Worm (Caenorhabditis elegans) whole organism, L1 larva: ENCODE results near the gene ZK896.4.
A peak's percentile ranks its signal among the peaks of the same experiment; 100 is the strongest.

Experiments used
- C34B4.2 ChIP-seq: sonication (generic microtip); optimal IDR thresholded peaks from 2 replicates; lab custom pipeline; 2017; ENCODE audit warnings: mild to moderate bottlenecking, missing genetic modification characterization, missing compliant biosample characterization
- ama-1 ChIP-seq: fragments of 150-350 bp; optimal IDR thresholded peaks from 2 replicates; lab custom pipeline; 2014
- blmp-1 ChIP-seq: fragments of 150-350 bp; optimal IDR thresholded peaks from 2 replicates; lab custom pipeline; 2014; ENCODE audit warnings: missing biosample characterization, missing genetic modification characterization
- ceh-63 ChIP-seq: fragments of 200-800 bp; sonication (Bioruptor generic); optimal IDR thresholded peaks from 2 replicates; lab custom pipeline; 2018; ENCODE audit warnings: mild to moderate bottlenecking, missing genetic modification characterization, missing compliant biosample characterization
- ceh-82 ChIP-seq, 3 experiments: fragments of 150-350 bp in 1 of 3; sonication (generic microtip) in 2 of 3; optimal IDR thresholded peaks; 2 replicates each; lab custom pipeline; 2014 to 2017; ENCODE audit warnings: missing biosample characterization in 3 of 3, missing genetic modification characterization in 3 of 3
- ces-1 ChIP-seq: fragments of 150-350 bp; optimal IDR thresholded peaks from 2 replicates; lab custom pipeline; 2014; ENCODE audit warnings: missing biosample characterization, missing genetic modification reagents, missing genetic modification characterization
- efl-3 ChIP-seq: fragments of 200-800 bp; sonication (Bioruptor generic); optimal IDR thresholded peaks from 2 replicates; lab custom pipeline; 2018; ENCODE audit warnings: mild to moderate bottlenecking, missing genetic modification characterization, missing compliant biosample characterization
- elt-2 ChIP-seq: sonication (generic microtip); optimal IDR thresholded peaks from 2 replicates; lab custom pipeline; 2016; ENCODE audit warnings: missing genetic modification characterization, mild to moderate bottlenecking, inconsistent platforms, missing compliant biosample characterization, missing genetic modification reagents
- fkh-10 ChIP-seq: sonication (generic microtip); optimal IDR thresholded peaks from 2 replicates; lab custom pipeline; 2017; ENCODE audit warnings: missing biosample characterization, missing genetic modification reagents, missing genetic modification characterization
- irx-1 ChIP-seq: sonication (generic microtip); optimal IDR thresholded peaks from 2 replicates; lab custom pipeline; 2016; ENCODE audit warnings: missing genetic modification characterization, missing compliant biosample characterization
- isw-1 ChIP-seq: fragments of 200-800 bp; sonication (Bioruptor generic); IDR thresholded peaks from 2 replicates; pipeline ENCODE4 v1.3.6; 2022; ENCODE audit warnings: missing genetic modification characterization, missing compliant biosample characterization
- lin-13 ChIP-seq: fragments of 150-350 bp; optimal IDR thresholded peaks from 2 replicates; lab custom pipeline; 2014; ENCODE audit warnings: missing biosample characterization, missing genetic modification reagents, missing genetic modification characterization
- lin-15B ChIP-seq: fragments of 150-350 bp; sonication (generic microtip); optimal IDR thresholded peaks from 3 replicates; lab custom pipeline; 2014; ENCODE audit warnings: missing biosample characterization, missing genetic modification characterization
- lin-35 ChIP-seq, 2 experiments: fragments of 150-350 bp; optimal IDR thresholded peaks; 2 replicates each; lab custom pipeline; 2014; ENCODE audit warnings: missing biosample characterization in 2 of 2, missing genetic modification characterization in 2 of 2, missing genetic modification reagents in 2 of 2
- lin-39 ChIP-seq: fragments of 150-350 bp; optimal IDR thresholded peaks from 2 replicates; lab custom pipeline; 2014; ENCODE audit warnings: missing biosample characterization, missing genetic modification reagents, missing genetic modification characterization
- mab-9 ChIP-seq: fragments of 200-800 bp; sonication (Bioruptor generic); IDR thresholded peaks from 2 replicates; pipeline ENCODE4 v1.3.6; 2022; ENCODE audit warnings: missing genetic modification reagents, missing genetic modification characterization, missing compliant biosample characterization
- mdl-1 ChIP-seq, 2 experiments: fragments of 150-350 bp; optimal IDR thresholded peaks; 2 replicates each; lab custom pipeline; 2014 to 2017; ENCODE audit warnings: missing biosample characterization in 2 of 2, missing genetic modification characterization in 2 of 2, inconsistent platforms in 1 of 2
- mef-2 ChIP-seq: fragments of 150-350 bp; optimal IDR thresholded peaks from 2 replicates; lab custom pipeline; 2014; ENCODE audit warnings: missing biosample characterization, missing genetic modification characterization
- nhr-11 ChIP-seq: fragments of 150-350 bp; optimal IDR thresholded peaks from 2 replicates; lab custom pipeline; 2014; ENCODE audit warnings: missing biosample characterization, missing genetic modification characterization
- nhr-12 ChIP-seq: sonication (generic microtip); optimal IDR thresholded peaks from 2 replicates; lab custom pipeline; 2017; ENCODE audit warnings: missing biosample characterization, missing genetic modification characterization
- nhr-28 ChIP-seq: fragments of 150-350 bp; optimal IDR thresholded peaks from 2 replicates; lab custom pipeline; 2014; ENCODE audit warnings: missing biosample characterization, missing genetic modification characterization
- nhr-47 ChIP-seq: sonication (generic microtip); optimal IDR thresholded peaks from 2 replicates; lab custom pipeline; 2016; ENCODE audit warnings: mild to moderate bottlenecking, missing genetic modification characterization, moderate library complexity, missing compliant biosample characterization
- nhr-71 ChIP-seq: sonication (generic microtip); optimal IDR thresholded peaks from 2 replicates; lab custom pipeline; 2016; ENCODE audit warnings: mild to moderate bottlenecking, missing genetic modification characterization, moderate library complexity, missing compliant biosample characterization
- nhr-76 ChIP-seq: sonication (generic microtip); optimal IDR thresholded peaks from 2 replicates; lab custom pipeline; 2017; ENCODE audit warnings: missing biosample characterization, missing genetic modification characterization
- nhr-77 ChIP-seq: fragments of 150-350 bp; optimal IDR thresholded peaks from 2 replicates; lab custom pipeline; 2014; ENCODE audit warnings: missing biosample characterization, missing genetic modification characterization
- nhr-85 ChIP-seq: sonication (generic microtip); peaks from one replicate; lab custom pipeline; 2016; ENCODE audit warnings: missing genetic modification characterization, inconsistent platforms, missing compliant biosample characterization
- nhr-90 ChIP-seq: sonication (generic microtip); optimal IDR thresholded peaks from 2 replicates; lab custom pipeline; 2016; ENCODE audit warnings: mild to moderate bottlenecking, missing genetic modification characterization, missing compliant biosample characterization; ENCODE audit not compliant: poor library complexity
- pax-3 ChIP-seq: fragments of 200-800 bp; sonication (Bioruptor generic); optimal IDR thresholded peaks from 2 replicates; lab custom pipeline; 2018; ENCODE audit warnings: mild to moderate bottlenecking, missing genetic modification characterization, moderate library complexity, missing compliant biosample characterization
- snu-23 ChIP-seq: sonication (generic microtip); optimal IDR thresholded peaks from 2 replicates; lab custom pipeline; 2016; ENCODE audit warnings: missing genetic modification characterization, missing compliant biosample characterization
- sox-4 ChIP-seq: sonication (generic microtip); optimal IDR thresholded peaks from 2 replicates; lab custom pipeline; 2016; ENCODE audit warnings: missing genetic modification characterization, missing compliant biosample characterization
- unc-30 ChIP-seq: sonication (generic microtip); optimal IDR thresholded peaks from 2 replicates; lab custom pipeline; 2017; ENCODE audit warnings: missing biosample characterization, missing genetic modification characterization
- vab-15 ChIP-seq: sonication (generic microtip); optimal IDR thresholded peaks from 2 replicates; lab custom pipeline; 2017; ENCODE audit warnings: missing genotype, mild to moderate bottlenecking, missing genetic modification characterization, missing compliant biosample characterization
- zag-1 ChIP-seq: fragments of 150-350 bp; optimal IDR thresholded peaks from 2 replicates; lab custom pipeline; 2014; ENCODE audit warnings: missing biosample characterization, missing genetic modification characterization
- zip-4 ChIP-seq: fragments of 200-800 bp; sonication (Bioruptor generic); optimal IDR thresholded peaks from 2 replicates; lab custom pipeline; 2018; ENCODE audit warnings: mild to moderate bottlenecking, missing genetic modification characterization, moderate library complexity, missing compliant biosample characterization
- ztf-4 ChIP-seq: fragments of 150-350 bp; optimal IDR thresholded peaks from 2 replicates; lab custom pipeline; 2014; ENCODE audit warnings: missing biosample characterization, missing genetic modification characterization

Gene ZK896.4

DNA sequence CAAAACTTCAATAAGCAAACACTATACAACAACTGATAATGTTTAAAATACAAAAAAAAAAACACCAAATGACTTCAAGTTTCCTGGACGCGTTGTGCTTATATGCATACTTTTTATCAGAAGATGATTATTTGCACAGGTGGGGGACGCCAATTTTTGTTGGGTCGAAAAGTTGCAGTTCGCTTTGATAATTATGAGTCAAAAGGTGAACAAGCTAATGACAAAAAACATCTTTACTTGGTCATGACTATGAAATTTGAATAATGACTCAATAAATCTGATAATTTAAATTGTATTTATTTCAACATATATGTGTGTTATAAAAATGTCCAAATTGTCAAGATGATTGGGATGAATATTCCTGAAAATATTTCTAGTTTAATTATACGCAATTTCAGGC is at the start of gene ZK896.4:
ZK896.4 (minus strand) TSS at position 101 of the 400 bp plus-strand sequence.
- TF ChIP-seq nhr-77 (tag; lab: Kevin White, UChicago) (no peak), nhr-90 (tag; lab: Kevin White, UChicago) (no peak), nhr-76 (no peak), ceh-63 (GFP tag; lab: Kevin White, UChicago) (no peak), ama-1 (lab: Kevin White, UChicago) (no peak), lin-13 (no peak), efl-3 (GFP tag; lab: Kevin White, UChicago) (no peak), lin-35 (GFP tag; optimal IDR thresholded peaks at IDR 0.05; lab: Kevin White, UChicago) (no peak), pax-3 (no peak), blmp-1 (no peak), irx-1 (tag; lab: Kevin White, UChicago) (no peak), nhr-11 (tag; lab: Kevin White, UChicago) (no peak), nhr-85 (tag; lab: Kevin White, UChicago) (no peak), unc-30 (tag; lab: Kevin White, UChicago) (no peak), nhr-47 (tag; lab: Kevin White, UChicago) (no peak), fkh-10 (GFP tag; lab: Kevin White, UChicago) (no peak), nhr-12 (tag; lab: Kevin White, UChicago) (no peak), snu-23 (GFP tag; lab: Kevin White, UChicago) (no peak)

DNA sequence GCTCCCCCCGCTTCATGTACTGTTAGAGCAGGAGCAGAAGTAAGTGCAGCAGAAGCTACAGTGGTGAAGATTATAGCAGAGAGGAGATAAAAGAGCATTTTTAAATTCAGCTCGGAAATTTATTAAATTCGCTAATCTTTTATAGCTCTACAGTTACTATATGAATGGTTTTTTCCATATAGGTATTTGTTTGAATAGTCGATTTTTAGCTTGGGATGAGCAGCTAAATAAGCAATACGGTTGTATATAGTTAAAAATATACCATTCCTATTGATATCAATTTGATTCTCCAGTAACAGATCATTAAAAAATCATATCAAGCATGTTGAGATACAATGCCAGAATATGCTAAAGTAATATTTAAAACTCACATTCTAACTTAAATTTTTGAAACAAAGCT is 43.5 kb upstream of the ZK896.4 start, which contains the start of gene srlf-5:
srlf-5 (minus strand) TSS at position 101 of the 400 bp plus-strand sequence.
- TF ChIP-seq nhr-77 (tag; lab: Kevin White, UChicago) (no peak), pax-3 (no peak), ces-1 (GFP tag; lab: Kevin White, UChicago) (no peak), mab-9 (GFP tag; lab: Robert Waterston, UW) (no peak), mef-2 (tag; lab: Kevin White, UChicago) (no peak), nhr-85 (tag; lab: Kevin White, UChicago) (no peak), zip-4 (GFP tag; lab: Kevin White, UChicago) (no peak), ztf-4 (tag; lab: Kevin White, UChicago) (no peak), irx-1 (tag; lab: Kevin White, UChicago) (no peak), sox-4 (no peak), nhr-28 (tag; lab: Kevin White, UChicago) (no peak)
- TF ChIP-seq, all 84 proteins: peak for 0

ce11 chrIV:12924332-12924731 is 41.2 kb upstream of the ZK896.4 start, which contains the start of gene srlf-4:
Gene srlf-4 (minus strand): TSS chrIV:12924432.
- no peak for TF ChIP-seq lin-15B (tag; lab: Kevin White, UChicago)

ce11 chrIV:12921027-12921426 is 37.9 kb upstream of the ZK896.4 start, which contains the start of gene C32H11.4:
Gene C32H11.4 (plus strand): TSS chrIV:12921264.
- TF ChIP-seq isw-1 (GFP tag; lab: Robert Waterston, UW): no peak
- peak; percentile 89 for TF ChIP-seq elt-2 (tag; lab: Kevin White, UChicago)

- TF ChIP-seq pax-3 (no peak), nhr-90 (tag; lab: Kevin White, UChicago) (no peak), vab-15 (tag; lab: Kevin White, UChicago) (no peak), nhr-71 (tag; lab: Kevin White, UChicago) (no peak), C34B4.2 (tag; lab: Kevin White, UChicago) (no peak), lin-39 (tag; lab: Kevin White, UChicago) (no peak), mdl-1 (tag; optimal IDR thresholded peaks at IDR 0.05; lab: Kevin White, UChicago) (no peak), elt-2 (tag; lab: Kevin White, UChicago) (no peak), zag-1 (tag; lab: Kevin White, UChicago) (no peak), ceh-82 (tag; optimal IDR thresholded peaks at IDR 0.05; lab: Kevin White, UChicago) (no peak)
- TF ChIP-seq, all 84 proteins: peak for 0
Observed at ce11 chrIV:12920553-12920952, 37.5 kb upstream of the ZK896.4 start.
